Fruit fly (Drosophila melanogaster): ENCODE data around the gene CG34288.

CG34288 gene

DNA sequence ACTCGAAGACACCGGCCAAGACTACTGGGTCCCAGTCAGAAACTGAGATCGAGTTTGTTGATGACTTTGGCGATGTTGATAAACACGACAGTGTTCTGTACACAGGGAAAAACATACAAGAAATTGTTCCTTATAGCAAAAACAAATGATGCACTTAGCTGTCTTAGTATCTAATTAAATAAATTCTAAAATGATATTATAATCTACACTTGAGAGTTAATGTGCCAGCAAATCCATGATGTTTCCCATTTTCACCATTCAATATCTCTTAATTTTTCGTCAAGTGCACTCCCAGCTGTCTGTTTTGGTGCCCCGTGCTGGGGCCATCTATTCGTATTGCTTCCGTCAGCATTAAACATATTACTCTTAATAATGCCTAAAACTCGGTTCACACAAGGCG is 46.8 kb downstream of the CG34288 start (continued):
- TF ChIP-seq salr (GFP tag; optimal IDR thresholded peaks at IDR 0.05) = peak in 1 of 2 experiments; percentile 35
- no peak for TF ChIP-seq CG9139 (GFP tag; optimal IDR thresholded peaks at IDR 0.05)

DNA sequence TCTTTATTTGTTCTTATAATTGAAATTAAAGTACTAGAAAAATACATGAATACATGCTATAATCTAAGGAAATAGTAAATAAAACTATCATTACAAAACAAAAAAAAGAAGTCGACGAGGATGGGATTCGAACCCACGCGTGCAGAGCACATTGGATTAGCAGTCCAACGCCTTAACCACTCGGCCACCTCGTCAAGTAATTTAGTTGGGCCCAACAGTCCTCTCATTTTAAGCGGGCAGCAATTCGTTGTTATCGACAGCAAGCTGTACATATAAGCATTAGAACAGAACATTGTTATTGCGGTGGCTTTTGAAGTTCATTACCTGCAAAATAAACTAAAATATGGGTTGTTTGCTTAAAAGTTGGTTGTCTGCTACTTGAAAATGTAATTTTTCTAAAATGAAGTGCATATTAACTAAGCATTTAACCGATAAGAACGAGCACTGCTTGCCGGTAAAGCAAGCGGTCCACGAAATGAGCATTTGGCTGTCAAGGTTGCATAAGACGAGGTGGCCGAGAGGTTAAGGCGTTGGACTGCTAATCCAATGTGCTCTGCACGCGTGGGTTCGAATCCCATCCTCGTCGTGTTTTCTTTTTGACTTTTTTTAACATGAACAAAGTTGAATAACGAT is 49.9 kb downstream of the CG34288 start:
- no peak for TF ChIP-seq Ets21C (GFP tag; optimal IDR thresholded peaks at IDR 0.05)
- TF ChIP-seq Ets96B (tag; optimal IDR thresholded peaks at IDR 0.05) = no peak
- no peak for TF ChIP-seq CG3032 (tag; optimal IDR thresholded peaks at IDR 0.05)
- peak; percentile 93 for TF ChIP-seq vri (GFP tag; optimal IDR thresholded peaks at IDR 0.05)
- TF ChIP-seq CG11762 (GFP tag; optimal IDR thresholded peaks at IDR 0.05; ENCODE audit: insufficient read depth) = no peak
- no peak for TF ChIP-seq Blimp-1 (GFP tag; optimal IDR thresholded peaks at IDR 0.05)
- TF ChIP-seq Eip78C (GFP tag) = peak; percentile 69

Measured in whole organism, prepupa.